Fruit fly (Drosophila melanogaster): ENCODE data around the gene hwt.

hwt gene

dm6 chrX:12575827-12576408 lies 7.7 kb upstream of the hwt start (continued):
- TF ChIP-seq Ssrp (tag; optimal IDR thresholded peaks at IDR 0.05) (peak; percentile 85), Atf3 (GFP tag; optimal IDR thresholded peaks at IDR 0.05) (peak; percentile 33), dan (GFP tag; IDR thresholded peaks at IDR 0.05) (peak; percentile 44; the same call in 1 of the 2 replicates), otp (GFP tag; IDR thresholded peaks at IDR 0.05) (peak; percentile 62; the same call in 1 of the 3 replicates), Nf-YA (GFP tag; IDR thresholded peaks at IDR 0.05) (0 out of 2 replicates have a peak, but pooled peaks have one; percentile 6), CG11085 (GFP tag; IDR thresholded peaks at IDR 0.05) (no peak), CG6689 (GFP tag; IDR thresholded peaks at IDR 0.05) (peak; percentile 74), CG33213 (GFP tag; optimal IDR thresholded peaks at IDR 0.05) (peak; percentile 12), CG12236 (GFP tag; optimal IDR thresholded peaks at IDR 0.05) (peak; percentile 57), ssp (GFP tag; IDR thresholded peaks at IDR 0.05) (0 out of 2 replicates have a peak, but pooled peaks have one; percentile 19), Mes4 (GFP tag; optimal IDR thresholded peaks at IDR 0.05) (peak; percentile 36), CG12744 (GFP tag; optimal IDR thresholded peaks at IDR 0.05) (no peak), TFAM (GFP tag; optimal IDR thresholded peaks at IDR 0.05) (peak; percentile 3), ac (GFP tag; optimal IDR thresholded peaks at IDR 0.05) (peak; percentile 38), pfk (GFP tag; optimal IDR thresholded peaks at IDR 0.05) (peak; percentile 44), az2 (GFP tag; optimal IDR thresholded peaks at IDR 0.05) (peak; percentile 80), knrl (GFP tag; IDR thresholded peaks at IDR 0.05; ENCODE audit: partially characterized antibody) (no peak), H2.0 (GFP tag; IDR thresholded peaks at IDR 0.05) (no peak), Aef1 (GFP tag; IDR thresholded peaks at IDR 0.05) (no peak), CG17612 (GFP tag; IDR thresholded peaks at IDR 0.05) (no peak), CG1529 (GFP tag; optimal IDR thresholded peaks at IDR 0.05) (peak; percentile 78), CG14860 (GFP tag; IDR thresholded peaks at IDR 0.05; ENCODE audit: partially characterized antibody) (no peak), sob (GFP tag; IDR thresholded peaks at IDR 0.05) (no peak), BEAF-32 (GFP tag; optimal IDR thresholded peaks at IDR 0.05) (no peak), CHES-1-like (GFP tag; optimal IDR thresholded peaks at IDR 0.05) (no peak), CG12219 (GFP tag; optimal IDR thresholded peaks at IDR 0.05) (peak; percentile 54), hth (optimal IDR thresholded peaks at IDR 0.05) (no peak), HLH54F (GFP tag; optimal IDR thresholded peaks at IDR 0.05) (peak; percentile 15), pho (GFP tag; optimal IDR thresholded peaks at IDR 0.05) (no peak), tio (GFP tag; optimal IDR thresholded peaks at IDR 0.05) (peak; percentile 85), CG32772 (GFP tag; IDR thresholded peaks at IDR 0.05) (peak; percentile 38; the same call in 1 of the 2 replicates), CG3407 (GFP tag; optimal IDR thresholded peaks at IDR 0.05) (peak; percentile 72), CG31365 (tag; optimal IDR thresholded peaks at IDR 0.05) (no peak), PHDP (tag; optimal IDR thresholded peaks at IDR 0.05) (peak; percentile 66), CG9215 (GFP tag; IDR thresholded peaks at IDR 0.05) (0 out of 2 replicates have a peak, but pooled peaks have one; percentile 9), peb (GFP tag; IDR thresholded peaks at IDR 0.05) (peak; percentile 44; the same call in 1 of the 2 replicates), sens (GFP tag) (peak; percentile 95), sima (GFP tag; optimal IDR thresholded peaks at IDR 0.05) (no peak), disco-r (GFP tag; optimal IDR thresholded peaks at IDR 0.05) (peak; percentile 17), Sry-β (GFP tag; optimal IDR thresholded peaks at IDR 0.05) (peak; percentile 6), eyg (GFP tag; optimal IDR thresholded peaks at IDR 0.05) (no peak), Med (GFP tag) (peak; percentile 76), bcd (GFP tag; optimal IDR thresholded peaks at IDR 0.05) (peak; percentile 60), sisA (GFP tag; IDR thresholded peaks at IDR 0.05) (peak; percentile 55), CG2129 (GFP tag; IDR thresholded peaks at IDR 0.05; ENCODE audit: partially characterized antibody) (no peak), corto (GFP tag; optimal IDR thresholded peaks at IDR 0.05) (peak; percentile 27), Usf (GFP tag; optimal IDR thresholded peaks at IDR 0.05) (peak; percentile 67), CG30431 (GFP tag; optimal IDR thresholded peaks at IDR 0.05) (peak; percentile 61), Hey (tag; optimal IDR thresholded peaks at IDR 0.05) (no peak), CG13894 (tag; optimal IDR thresholded peaks at IDR 0.05) (no peak), ap (GFP tag; IDR thresholded peaks at IDR 0.05) (no peak)
